Fruit fly (Drosophila melanogaster): ENCODE results near the gene CG31106.

CG31106 gene

DNA sequence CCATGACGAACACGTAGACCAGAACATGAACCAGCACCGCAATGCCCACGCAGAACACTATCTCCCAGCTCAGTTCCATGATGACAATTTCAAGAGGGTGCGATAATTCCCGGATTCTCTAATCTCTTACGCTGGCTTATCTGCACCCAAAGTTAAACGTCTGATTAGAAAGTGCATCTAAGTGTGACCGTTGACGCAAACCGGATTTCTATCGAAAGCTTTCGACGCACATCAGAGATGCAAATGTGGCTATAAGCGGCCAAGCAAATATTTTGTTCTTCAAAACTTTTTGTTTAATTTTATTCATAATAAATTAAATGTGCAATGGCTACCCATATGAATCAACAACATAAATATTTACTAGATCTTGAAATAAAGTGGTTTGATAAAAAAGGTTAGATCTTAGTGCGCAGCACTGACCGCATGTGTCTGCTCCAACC, 46.2 kb downstream of the CG31106 start, which contains the start of the genes Kdsr and CG11858 (continued):
- peak; percentile 63 for TF ChIP-seq CG6689 (GFP tag; IDR thresholded peaks at IDR 0.05)
- TF ChIP-seq CG2129 (GFP tag; IDR thresholded peaks at IDR 0.05; ENCODE audit: partially characterized antibody), result no peak
- peak; percentile 95 for TF ChIP-seq Med (GFP tag)
- peak; percentile 42 for TF ChIP-seq CG3838 (GFP tag; optimal IDR thresholded peaks at IDR 0.05)
- TF ChIP-seq ssp (GFP tag; IDR thresholded peaks at IDR 0.05), result peak; percentile 72
- TF ChIP-seq H2.0 (GFP tag; IDR thresholded peaks at IDR 0.05), result peak; percentile 60; the same call in 1 of the 2 replicates
- TF ChIP-seq CG14710 (tag; optimal IDR thresholded peaks at IDR 0.05), result peak; percentile 68
- TF ChIP-seq Ada2b (GFP tag; IDR thresholded peaks at IDR 0.05), result peak; percentile 57; the same call in 1 of the 2 replicates
- TF ChIP-seq CG13894 (tag; optimal IDR thresholded peaks at IDR 0.05), result peak; percentile 57
- TF ChIP-seq CG16813 (GFP tag; IDR thresholded peaks at IDR 0.05; ENCODE audit: partially characterized antibody), result no peak
- no peak for TF ChIP-seq CG11723 (GFP tag; optimal IDR thresholded peaks at IDR 0.05)
- no peak for TF ChIP-seq CG8089 (GFP tag; optimal IDR thresholded peaks at IDR 0.05)
- TF ChIP-seq fru (optimal IDR thresholded peaks at IDR 0.05), result no peak
- 0 out of 2 replicates have a peak, but pooled peaks have one; percentile 15 for TF ChIP-seq CG43689 (GFP tag; IDR thresholded peaks at IDR 0.05)
- peak; percentile 73 for TF ChIP-seq CG13775 (GFP tag; optimal IDR thresholded peaks at IDR 0.05)
- TF ChIP-seq otp (GFP tag; IDR thresholded peaks at IDR 0.05), result 0 out of 3 replicates have a peak, but pooled peaks have one; percentile 43
- TF ChIP-seq Deaf1 (tag; optimal IDR thresholded peaks at IDR 0.05), result no peak
- peak; percentile 56; the same call in 1 of the 2 replicates for TF ChIP-seq E2f2 (GFP tag; IDR thresholded peaks at IDR 0.05)
- no peak for TF ChIP-seq gcm (GFP tag; optimal IDR thresholded peaks at IDR 0.05)
- no peak for TF ChIP-seq sna (GFP tag; IDR thresholded peaks at IDR 0.05; ENCODE audit: partially characterized antibody)
- TF ChIP-seq CG13123 (GFP tag; optimal IDR thresholded peaks at IDR 0.05), result peak; percentile 6
- no peak for TF ChIP-seq repo (GFP tag; optimal IDR thresholded peaks at IDR 0.05)
- no peak for TF ChIP-seq Kr (GFP tag; optimal IDR thresholded peaks at IDR 0.05)
- TF ChIP-seq MTF-1 (GFP tag; optimal IDR thresholded peaks at IDR 0.05; ENCODE audit: borderline replicate concordance), result no peak
- TF ChIP-seq Atf6 (GFP tag; IDR thresholded peaks at IDR 0.05), result peak; percentile 69
- peak; percentile 38; the same call in 1 of the 2 replicates for TF ChIP-seq rib (GFP tag; IDR thresholded peaks at IDR 0.05)
- TF ChIP-seq zen2 (GFP tag; IDR thresholded peaks at IDR 0.05; ENCODE audit: partially characterized antibody), result no peak
- TF ChIP-seq zfh1 (GFP tag; IDR thresholded peaks at IDR 0.05), result peak; percentile 77
- no peak for TF ChIP-seq gsb (GFP tag; IDR thresholded peaks at IDR 0.05)
- peak; percentile 30 for TF ChIP-seq her (GFP tag; optimal IDR thresholded peaks at IDR 0.05)
- no peak for TF ChIP-seq CG11695 (GFP tag; IDR thresholded peaks at IDR 0.05)
- TF ChIP-seq unpg (GFP tag; optimal IDR thresholded peaks at IDR 0.05), result peak; percentile 72
- TF ChIP-seq CG8765 (GFP tag; IDR thresholded peaks at IDR 0.05), result peak; percentile 53
- peak; percentile 56 for TF ChIP-seq CG17829 (tag; optimal IDR thresholded peaks at IDR 0.05)
- TF ChIP-seq CG18599 (GFP tag; optimal IDR thresholded peaks at IDR 0.05), result no peak
- TF ChIP-seq CG3726 (GFP tag; IDR thresholded peaks at IDR 0.05), result no peak
- peak; percentile 7 for TF ChIP-seq CG8281 (tag; optimal IDR thresholded peaks at IDR 0.05)
- no peak for TF ChIP-seq aop (GFP tag; IDR thresholded peaks at IDR 0.05)
- no peak for TF ChIP-seq CG6175 (GFP tag; IDR thresholded peaks at IDR 0.05)
- TF ChIP-seq klu (GFP tag; IDR thresholded peaks at IDR 0.05), result peak; percentile 38; the same call in 1 of the 2 replicates
- TF ChIP-seq GATAe (GFP tag; conservative IDR thresholded peaks at IDR 0.05), result peak; percentile 61
- TF ChIP-seq abd-A (tag; optimal IDR thresholded peaks at IDR 0.05), result no peak
- no peak for TF ChIP-seq ro (GFP tag; IDR thresholded peaks at IDR 0.05)
- no peak; the same call in 1 of the 2 replicates for TF ChIP-seq onecut (GFP tag; IDR thresholded peaks at IDR 0.05)
- TF ChIP-seq CG10321 (GFP tag; IDR thresholded peaks at IDR 0.05), result no peak
- TF ChIP-seq btn (GFP tag; optimal IDR thresholded peaks at IDR 0.05), result no peak
- no peak for TF ChIP-seq Lim3 (GFP tag; IDR thresholded peaks at IDR 0.05)
- no peak for TF ChIP-seq CG10274 (GFP tag; optimal IDR thresholded peaks at IDR 0.05)
- TF ChIP-seq Usf (GFP tag; optimal IDR thresholded peaks at IDR 0.05), result no peak
- peak; percentile 58 for TF ChIP-seq Sry-δ (GFP tag; optimal IDR thresholded peaks at IDR 0.05)
- peak; percentile 79 for TF ChIP-seq CG12391 (tag; optimal IDR thresholded peaks at IDR 0.05)
- TF ChIP-seq CG3281 (GFP tag; optimal IDR thresholded peaks at IDR 0.05), result peak; percentile 49

All from whole organism, embryonic.